Worm (Caenorhabditis elegans) whole organism, young adult: ENCODE measurements around the gene fbxb-107.

Source experiments
- B0035.1 ChIP-seq: sonication (generic microtip); optimal IDR thresholded peaks from 2 replicates; lab custom pipeline; 2016; ENCODE audit warnings: missing genetic modification characterization, mild to moderate bottlenecking, missing compliant biosample characterization, missing genotype, missing genetic modification reagents
- C06A6.2 ChIP-seq: fragments of 200-800 bp; sonication (Bioruptor generic); conservative IDR thresholded peaks from 2 replicates; pipeline ENCODE4 v1.3.6; 2022; ENCODE audit warnings: missing genetic modification characterization, missing compliant biosample characterization
- D2030.7 ChIP-seq: fragments of 200-800 bp; sonication (Bioruptor generic); IDR thresholded peaks from 2 replicates; pipeline ENCODE4 v1.3.6; 2022; ENCODE audit warnings: missing genetic modification reagents, missing genetic modification characterization, missing compliant biosample characterization
- F22D6.2 ChIP-seq: sonication (generic microtip); optimal IDR thresholded peaks from 2 replicates; lab custom pipeline; 2016; ENCODE audit warnings: mild to moderate bottlenecking, missing genetic modification characterization, missing compliant biosample characterization
- F37B4.10 ChIP-seq: fragments of 200-800 bp; sonication (Bioruptor generic); IDR thresholded peaks from 2 replicates; pipeline ENCODE4 v1.3.6; 2022; ENCODE audit warnings: missing genetic modification characterization, missing compliant biosample characterization
- F52B5.7 ChIP-seq: sonication (generic microtip); optimal IDR thresholded peaks from 2 replicates; lab custom pipeline; 2016; ENCODE audit warnings: mild to moderate bottlenecking, missing genetic modification characterization, missing compliant biosample characterization
- F57A8.1 ChIP-seq: fragments of 200-800 bp; sonication (Bioruptor generic); optimal IDR thresholded peaks from 2 replicates; lab custom pipeline; 2018; ENCODE audit warnings: mild to moderate bottlenecking, missing genetic modification characterization, moderate library complexity, missing compliant biosample characterization
- Y53G8AR.9 ChIP-seq: fragments of 200-800 bp; sonication (Bioruptor generic); conservative IDR thresholded peaks from 2 replicates; pipeline ENCODE4 v1.3.6; 2022; ENCODE audit warnings: missing genetic modification reagents, missing genetic modification characterization, missing compliant biosample characterization
- Y95B8A.8 ChIP-seq: fragments of 200-800 bp; sonication (Bioruptor generic); IDR thresholded peaks from 2 replicates; pipeline ENCODE4 v1.3.6; 2022; ENCODE audit warnings: missing genetic modification reagents, missing genetic modification characterization, missing compliant biosample characterization
- akir-1 ChIP-seq: fragments of 200-800 bp; sonication (Bioruptor generic); optimal IDR thresholded peaks from 2 replicates; lab custom pipeline; 2018; ENCODE audit warnings: mild to moderate bottlenecking, missing genetic modification characterization, moderate library complexity, missing compliant biosample characterization
- bed-1 ChIP-seq: fragments of 200-800 bp; sonication (Bioruptor generic); IDR thresholded peaks from 2 replicates; pipeline ENCODE4 v1.3.6; 2022; ENCODE audit warnings: missing genetic modification reagents, missing genetic modification characterization, missing compliant biosample characterization
- dox-1 ChIP-seq: fragments of 200-800 bp; sonication (Bioruptor generic); IDR thresholded peaks from 2 replicates; pipeline ENCODE4 v1.3.6; 2022; ENCODE audit warnings: missing genetic modification reagents, missing genetic modification characterization, missing compliant biosample characterization
- egrh-3 ChIP-seq: fragments of 200-800 bp; sonication (Bioruptor generic); IDR thresholded peaks from 2 replicates; pipeline ENCODE4 v1.3.6; 2022; ENCODE audit warnings: missing genetic modification reagents, missing genetic modification characterization, missing compliant biosample characterization
- hmg-1.2 ChIP-seq: fragments of 200-800 bp; sonication (Bioruptor generic); IDR thresholded peaks from 2 replicates; pipeline ENCODE4 v1.3.6; 2022; ENCODE audit warnings: missing genetic modification reagents, missing genetic modification characterization, missing compliant biosample characterization
- hsf-1 ChIP-seq: fragments of 200-800 bp; sonication (Bioruptor generic); IDR thresholded peaks from 2 replicates; pipeline ENCODE4 v1.3.6; 2022; ENCODE audit warnings: missing genetic modification reagents, missing genetic modification characterization, missing compliant biosample characterization
- let-607 ChIP-seq, 2 experiments: fragments of 200-800 bp in 1 of 2; sonication (Bioruptor generic) in 1 of 2; sonication (generic microtip) in 1 of 2; optimal IDR thresholded peaks; 2 replicates each; lab custom pipeline; 2016 to 2018; ENCODE audit warnings: mild to moderate bottlenecking in 2 of 2, missing compliant biosample characterization in 2 of 2, missing genetic modification characterization in 2 of 2, moderate library complexity in 2 of 2, missing genotype in 1 of 2
- lin-26 ChIP-seq: fragments of 200-800 bp; sonication (Bioruptor generic); IDR thresholded peaks from 2 replicates; pipeline ENCODE4 v1.3.6; 2022; ENCODE audit warnings: missing genetic modification reagents, missing genetic modification characterization, missing compliant biosample characterization
- lsy-27 ChIP-seq: sonication (generic microtip); optimal IDR thresholded peaks from 2 replicates; lab custom pipeline; 2017; ENCODE audit warnings: missing genetic modification characterization, mild to moderate bottlenecking, missing compliant biosample characterization, antibody characterized with exemption, missing genotype, borderline replicate concordance; ENCODE audit not compliant: insufficient read depth
- madf-6 ChIP-seq: fragments of 200-800 bp; sonication (Bioruptor generic); IDR thresholded peaks from 2 replicates; pipeline ENCODE4 v1.3.6; 2022; ENCODE audit warnings: missing genetic modification reagents, missing genetic modification characterization, missing compliant biosample characterization
- mel-28 ChIP-seq: sonication (generic microtip); optimal IDR thresholded peaks from 2 replicates; lab custom pipeline; 2016; ENCODE audit warnings: borderline replicate concordance, mild to moderate bottlenecking, missing genetic modification characterization, missing compliant biosample characterization
- nfyb-1 ChIP-seq: fragments of 200-800 bp; sonication (Bioruptor generic); IDR thresholded peaks from 2 replicates; pipeline ENCODE4 v1.3.6; 2022; ENCODE audit warnings: missing genetic modification reagents, missing genetic modification characterization, missing compliant biosample characterization
- nhr-120 ChIP-seq: fragments of 200-800 bp; sonication (Bioruptor generic); IDR thresholded peaks from 2 replicates; pipeline ENCODE4 v1.3.6; 2022; ENCODE audit warnings: missing genetic modification characterization, missing compliant biosample characterization
- rpc-1 ChIP-seq, 2 experiments: fragments of 150-350 bp in 1 of 2; sonication (generic microtip) in 1 of 2; optimal IDR thresholded peaks; 2 replicates each; lab custom pipeline; 2014 to 2018; ENCODE audit warnings: missing biosample characterization in 1 of 2, missing genetic modification characterization in 1 of 2, missing genetic modification reagents in 1 of 2, missing genotype in 1 of 2
- snpc-4 ChIP-seq, 5 experiments: fragments of 150-350 bp in 1 of 5; sonication (generic microtip) in 4 of 5; optimal IDR thresholded peaks; 2 replicates each; lab custom pipeline; 2014 to 2018; ENCODE audit warnings: missing genetic modification characterization in 5 of 5, missing biosample characterization in 3 of 5, antibody characterized with exemption in 2 of 5, mild to moderate bottlenecking in 2 of 5, missing compliant biosample characterization in 2 of 5, missing genotype in 2 of 5, moderate library complexity in 2 of 5, missing genetic modification reagents in 1 of 5
- sptf-2 ChIP-seq: fragments of 200-800 bp; sonication (Bioruptor generic); optimal IDR thresholded peaks from 2 replicates; lab custom pipeline; 2018; ENCODE audit warnings: mild to moderate bottlenecking, missing genetic modification characterization, missing compliant biosample characterization
- tbp1 ChIP-seq: fragments of 200-800 bp; sonication (Bioruptor generic); optimal IDR thresholded peaks from 2 replicates; lab custom pipeline; 2018; ENCODE audit warnings: mild to moderate bottlenecking, missing genetic modification characterization, missing compliant biosample characterization
- unc-62 ChIP-seq: fragments of 150-350 bp; optimal IDR thresholded peaks from 2 replicates; lab custom pipeline; 2014; ENCODE audit warnings: missing biosample characterization, missing genetic modification reagents, missing genetic modification characterization
- zfh-2 ChIP-seq: fragments of 200-800 bp; sonication (Bioruptor generic); conservative IDR thresholded peaks from 2 replicates; pipeline ENCODE4 v1.3.6; 2022; ENCODE audit warnings: missing genetic modification reagents, missing genetic modification characterization, missing compliant biosample characterization
- zim-3 ChIP-seq: sonication (generic microtip); optimal IDR thresholded peaks from 2 replicates; lab custom pipeline; 2017; ENCODE audit warnings: mild to moderate bottlenecking, missing genetic modification characterization, moderate library complexity, missing compliant biosample characterization
- ztf-25 ChIP-seq: fragments of 200-800 bp; sonication (Bioruptor generic); IDR thresholded peaks from 2 replicates; pipeline ENCODE4 v1.3.6; 2022; ENCODE audit warnings: missing genetic modification reagents, missing genetic modification characterization, missing compliant biosample characterization
- ztf-26 ChIP-seq: sonication (generic microtip); optimal IDR thresholded peaks from 2 replicates; lab custom pipeline; 2017; ENCODE audit warnings: missing genetic modification characterization, missing compliant biosample characterization

The fbxb-107 gene

ce11 chrII:2736156-2736728 lies 22.3 kb upstream of the fbxb-107 start, which contains the start of gene T05A8.8:
TSS of gene T05A8.8 (plus strand) at chrII:2736678.
- TF ChIP-seq Y53G8AR.9 (GFP tag; lab: Robert Waterston, UW) (no peak), let-607 (tag; optimal IDR thresholded peaks at IDR 0.05; lab: Kevin White, UChicago) (no peak), sptf-2 (GFP tag; lab: Kevin White, UChicago) (no peak), lin-26 (GFP tag; lab: Robert Waterston, UW) (peak; percentile 50; the same call in 1 of the 2 replicates), hsf-1 (GFP tag; lab: Robert Waterston, UW) (0 out of 2 replicates have a peak, but pooled peaks have one; percentile 15), rpc-1 (optimal IDR thresholded peaks at IDR 0.05; lab: Kevin White, UChicago) (peak; percentile 48), rpc-1 (tag; optimal IDR thresholded peaks at IDR 0.05; lab: Kevin White, UChicago) (peak; percentile 74), nfyb-1 (0 out of 2 replicates have a peak, but pooled peaks have one; percentile 14), tbp1 (peak; percentile 86), hmg-1.2 (GFP tag; lab: Robert Waterston, UW) (peak; percentile 23; the same call in 1 of the 2 replicates), nhr-120 (0 out of 2 replicates have a peak, but pooled peaks have one; percentile 40), D2030.7 (GFP tag; lab: Robert Waterston, UW) (peak; percentile 45), madf-6 (GFP tag; lab: Robert Waterston, UW) (peak; percentile 32; the same call in 1 of the 2 replicates)

ce11 chrII:2736938-2737337 lies 21.6 kb upstream of the fbxb-107 start:
- TF ChIP-seq akir-1 (GFP tag; lab: Kevin White, UChicago) (no peak), ztf-25 (GFP tag; lab: Robert Waterston, UW) (no peak), zfh-2 (GFP tag; lab: Robert Waterston, UW) (peak; percentile 70), snpc-4 (GFP tag; optimal IDR thresholded peaks at IDR 0.05; lab: Kevin White, UChicago) (no peak), snpc-4 (tag; optimal IDR thresholded peaks at IDR 0.05; lab: Kevin White, UChicago) (peak in 2 of 4 experiments; percentile 30 to 66), lsy-27 (tag; lab: Kevin White, UChicago) (no peak), egrh-3 (GFP tag; lab: Robert Waterston, UW) (peak; percentile 50), unc-62 (GFP tag; lab: Kevin White, UChicago) (no peak), D2030.7 (GFP tag; lab: Robert Waterston, UW) (0 out of 2 replicates have a peak, but pooled peaks have one; percentile 22), F57A8.1 (GFP tag; lab: Kevin White, UChicago) (no peak), sptf-2 (GFP tag; lab: Kevin White, UChicago) (peak; percentile 14)

ce11 chrII:2739619-2740018 lies 19.0 kb upstream of the fbxb-107 start, which contains the start of gene T05A8.6:
TSS of gene T05A8.6 (minus strand) at chrII:2739719.
- TF ChIP-seq bed-1 (GFP tag; lab: Robert Waterston, UW) (no peak), F22D6.2 (no peak)

ce11 chrII:2741405-2741804 lies 17.2 kb upstream of the fbxb-107 start:
- TF ChIP-seq F37B4.10 (GFP tag; lab: Robert Waterston, UW) (0 out of 2 replicates have a peak, but pooled peaks have one; percentile 4), Y95B8A.8 (GFP tag; lab: Robert Waterston, UW) (no peak), egrh-3 (GFP tag; lab: Robert Waterston, UW) (peak; percentile 91), ztf-26 (tag; lab: Kevin White, UChicago) (no peak), zfh-2 (GFP tag; lab: Robert Waterston, UW) (peak; percentile 89), zim-3 (tag; lab: Kevin White, UChicago) (no peak), F52B5.7 (tag; lab: Kevin White, UChicago) (peak; percentile 52), dox-1 (GFP tag; lab: Robert Waterston, UW) (0 out of 2 replicates have a peak, but pooled peaks have one; percentile 9), B0035.1 (no peak), C06A6.2 (GFP tag; lab: Robert Waterston, UW) (no peak), mel-28 (no peak), F57A8.1 (GFP tag; lab: Kevin White, UChicago) (peak; percentile 29)
